Worm (Caenorhabditis elegans) whole organism, midembryonic: ENCODE data around the gene gst-26.
A peak's percentile ranks its signal among the peaks of the same experiment; 100 is the strongest.

Experiments used
- T22C8.4 ChIP-seq: fragments of 200-800 bp; sonication (Bioruptor generic); IDR thresholded peaks from 2 replicates; pipeline ENCODE4 v1.3.6; 2022; ENCODE audit warnings: missing genetic modification characterization, missing compliant biosample characterization
- cog-1 ChIP-seq: sonication (generic microtip); optimal IDR thresholded peaks from 2 replicates; lab custom pipeline; 2016; ENCODE audit warnings: missing genetic modification characterization, missing compliant biosample characterization
- flt-1 ChIP-seq: fragments of 200-800 bp; sonication (Bioruptor generic); IDR thresholded peaks from 2 replicates; pipeline ENCODE4 v1.3.6; 2022; ENCODE audit warnings: missing genetic modification characterization, missing compliant biosample characterization
- tab-1 ChIP-seq: fragments of 200-800 bp; sonication (Bioruptor generic); IDR thresholded peaks from 2 replicates; pipeline ENCODE4 v1.3.6; 2022; ENCODE audit warnings: missing genetic modification characterization, missing compliant biosample characterization
- ztf-23 ChIP-seq: fragments of 200-800 bp; sonication (Bioruptor generic); IDR thresholded peaks from 2 replicates; pipeline ENCODE4 v1.3.6; 2022; ENCODE audit warnings: missing genetic modification reagents, missing genetic modification characterization, missing compliant biosample characterization

ce11 chrII:15212260-15212914, 48.0 kb upstream of the gst-26 start:
- no peak for TF ChIP-seq tab-1
- no peak for TF ChIP-seq T22C8.4
- TF ChIP-seq ztf-23 (GFP tag; lab: Robert Waterston, UW) = peak; percentile 32; the same call in 1 of the 2 replicates
- TF ChIP-seq cog-1 (tag; lab: Kevin White, UChicago) = no peak
- TF ChIP-seq flt-1 (GFP tag; lab: Robert Waterston, UW) = no peak
